Worm (Caenorhabditis elegans): ENCODE measurements around the gene ift-81.

DNA sequence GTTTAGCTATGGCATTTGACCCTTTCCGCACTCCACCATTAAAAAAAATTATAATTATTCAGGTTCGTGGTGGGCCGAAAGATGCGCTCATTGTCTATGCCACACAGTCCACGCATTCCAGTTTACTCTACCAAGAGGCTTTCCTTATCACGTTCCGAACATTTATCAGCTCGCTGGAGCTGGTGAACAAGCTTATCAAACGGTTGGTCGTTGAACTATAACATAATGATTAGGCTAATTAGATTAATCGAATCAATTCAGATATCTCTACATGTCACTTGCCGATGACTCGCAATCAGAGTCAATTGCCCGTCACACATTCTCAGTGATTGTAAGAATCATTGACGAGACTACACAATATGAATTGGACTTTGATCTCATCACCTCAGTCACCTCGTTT, 29.0 kb upstream of the ift-81 start:
- no peak for TF ChIP-seq dao-5 (tag; optimal IDR thresholded peaks at IDR 0.05)
- TF ChIP-seq W03F9.2 (tag; optimal IDR thresholded peaks at IDR 0.05) = no peak
- TF ChIP-seq him-1 (tag; optimal IDR thresholded peaks at IDR 0.05) = no peak
